Worm (Caenorhabditis elegans) whole organism, young adult: ENCODE data around the gene enol-1.
A peak's percentile ranks its signal among the peaks of the same experiment; 100 is the strongest.

Source experiments
- B0019.2 ChIP-seq: fragments of 200-800 bp; sonication (Bioruptor generic); conservative IDR thresholded peaks from 2 replicates; pipeline ENCODE4 v1.3.6; 2022; ENCODE audit warnings: missing genetic modification reagents, missing genetic modification characterization, missing compliant biosample characterization
- B0035.1 ChIP-seq: sonication (generic microtip); optimal IDR thresholded peaks from 2 replicates; lab custom pipeline; 2016; ENCODE audit warnings: missing genetic modification characterization, mild to moderate bottlenecking, missing compliant biosample characterization, missing genotype, missing genetic modification reagents
- C17E4.6 ChIP-seq: fragments of 200-800 bp; sonication (Bioruptor generic); IDR thresholded peaks from 2 replicates; pipeline ENCODE4 v1.3.6; 2022; ENCODE audit warnings: missing genetic modification reagents, missing genetic modification characterization, missing compliant biosample characterization
- D2030.7 ChIP-seq: fragments of 200-800 bp; sonication (Bioruptor generic); IDR thresholded peaks from 2 replicates; pipeline ENCODE4 v1.3.6; 2022; ENCODE audit warnings: missing genetic modification reagents, missing genetic modification characterization, missing compliant biosample characterization
- F10E7.11 ChIP-seq: sonication (generic microtip); optimal IDR thresholded peaks from 2 replicates; lab custom pipeline; 2017; ENCODE audit warnings: mild to moderate bottlenecking, missing genetic modification characterization, moderate library complexity, missing compliant biosample characterization
- F23B12.7 ChIP-seq: sonication (generic microtip); optimal IDR thresholded peaks from 2 replicates; lab custom pipeline; 2017; ENCODE audit warnings: missing genetic modification characterization, mild to moderate bottlenecking, missing compliant biosample characterization, antibody characterized with exemption, moderate library complexity; ENCODE audit not compliant: insufficient read depth
- F33H1.4 ChIP-seq: fragments of 200-800 bp; sonication (Bioruptor generic); IDR thresholded peaks from 2 replicates; pipeline ENCODE4 v1.3.6; 2022; ENCODE audit warnings: missing genetic modification reagents, missing genetic modification characterization, missing compliant biosample characterization
- F37B4.10 ChIP-seq: fragments of 200-800 bp; sonication (Bioruptor generic); IDR thresholded peaks from 2 replicates; pipeline ENCODE4 v1.3.6; 2022; ENCODE audit warnings: missing genetic modification characterization, missing compliant biosample characterization
- F39B2.1 ChIP-seq: fragments of 200-800 bp; sonication (Bioruptor generic); IDR thresholded peaks from 2 replicates; pipeline ENCODE4 v1.3.6; 2022; ENCODE audit warnings: missing genetic modification reagents, missing genetic modification characterization, missing compliant biosample characterization
- F49E8.2 ChIP-seq: sonication (generic microtip); optimal IDR thresholded peaks from 3 replicates; lab custom pipeline; 2017; ENCODE audit warnings: missing genetic modification characterization, mild to moderate bottlenecking, missing compliant biosample characterization, antibody characterized with exemption, moderate library complexity; ENCODE audit not compliant: insufficient read depth
- F52B5.7 ChIP-seq: sonication (generic microtip); optimal IDR thresholded peaks from 2 replicates; lab custom pipeline; 2016; ENCODE audit warnings: mild to moderate bottlenecking, missing genetic modification characterization, missing compliant biosample characterization
- T07F8.4 ChIP-seq: sonication (generic microtip); optimal IDR thresholded peaks from 2 replicates; lab custom pipeline; 2016; ENCODE audit warnings: mild to moderate bottlenecking, missing genetic modification characterization, moderate library complexity, missing compliant biosample characterization
- Y56A3A.18 ChIP-seq: fragments of 200-800 bp; sonication (Bioruptor generic); IDR thresholded peaks from 2 replicates; pipeline ENCODE4 v1.3.6; 2022; ENCODE audit warnings: missing genetic modification reagents, missing genetic modification characterization, missing compliant biosample characterization
- Y79H2A.3 ChIP-seq: fragments of 200-800 bp; sonication (Bioruptor generic); conservative IDR thresholded peaks from 2 replicates; pipeline ENCODE4 v1.3.6; 2022; ENCODE audit warnings: missing genetic modification reagents, missing genetic modification characterization, missing compliant biosample characterization
- Y95B8A.8 ChIP-seq: fragments of 200-800 bp; sonication (Bioruptor generic); IDR thresholded peaks from 2 replicates; pipeline ENCODE4 v1.3.6; 2022; ENCODE audit warnings: missing genetic modification reagents, missing genetic modification characterization, missing compliant biosample characterization
- athp-1 ChIP-seq: sonication (generic microtip); optimal IDR thresholded peaks from 2 replicates; lab custom pipeline; 2017; ENCODE audit warnings: mild to moderate bottlenecking, missing genetic modification characterization, missing compliant biosample characterization
- attf-6 ChIP-seq: fragments of 200-800 bp; sonication (Bioruptor generic); IDR thresholded peaks from 2 replicates; pipeline ENCODE4 v1.3.6; 2022; ENCODE audit warnings: missing genetic modification reagents, missing genetic modification characterization, missing compliant biosample characterization
- bed-1 ChIP-seq: fragments of 200-800 bp; sonication (Bioruptor generic); IDR thresholded peaks from 2 replicates; pipeline ENCODE4 v1.3.6; 2022; ENCODE audit warnings: missing genetic modification reagents, missing genetic modification characterization, missing compliant biosample characterization
- cebp-1 ChIP-seq, 2 experiments: fragments of 200-800 bp in 1 of 2; sonication (Bioruptor generic) in 1 of 2; sonication (generic microtip) in 1 of 2; IDR thresholded peaks in 1 of 2; optimal IDR thresholded peaks in 1 of 2; 2 replicates each; pipeline versions ENCODE4 v1.3.6 to Lab custom; 2017 to 2022; ENCODE audit warnings: missing compliant biosample characterization in 2 of 2, missing genetic modification characterization in 2 of 2, mild to moderate bottlenecking in 1 of 2, missing genetic modification reagents in 1 of 2, moderate library complexity in 1 of 2
- ceh-100 ChIP-seq: fragments of 200-800 bp; sonication (Bioruptor generic); IDR thresholded peaks from 2 replicates; pipeline ENCODE4 v1.3.6; 2022; ENCODE audit warnings: missing genetic modification reagents, missing genetic modification characterization, missing compliant biosample characterization
- ceh-40 ChIP-seq: fragments of 200-800 bp; sonication (Bioruptor generic); IDR thresholded peaks from 2 replicates; pipeline ENCODE4 v1.3.6; 2022; ENCODE audit warnings: missing genetic modification characterization, missing compliant biosample characterization
- ceh-91 ChIP-seq: fragments of 200-800 bp; sonication (Bioruptor generic); IDR thresholded peaks from 2 replicates; pipeline ENCODE4 v1.3.6; 2022; ENCODE audit warnings: missing genetic modification reagents, missing genetic modification characterization, missing compliant biosample characterization
- dox-1 ChIP-seq: fragments of 200-800 bp; sonication (Bioruptor generic); IDR thresholded peaks from 2 replicates; pipeline ENCODE4 v1.3.6; 2022; ENCODE audit warnings: missing genetic modification reagents, missing genetic modification characterization, missing compliant biosample characterization
- dpff-1 ChIP-seq: sonication (generic microtip); optimal IDR thresholded peaks from 2 replicates; lab custom pipeline; 2017; ENCODE audit warnings: mild to moderate bottlenecking, missing genetic modification characterization, missing compliant biosample characterization
- dpl-1 ChIP-seq: fragments of 150-350 bp; optimal IDR thresholded peaks from 2 replicates; lab custom pipeline; 2014; ENCODE audit warnings: missing biosample characterization, missing genetic modification reagents, missing genetic modification characterization
- ets-4 ChIP-seq: fragments of 200-800 bp; sonication (Bioruptor generic); optimal IDR thresholded peaks from 2 replicates; lab custom pipeline; 2018; ENCODE audit warnings: mild to moderate bottlenecking, missing genetic modification characterization, missing compliant biosample characterization
- fkh-3 ChIP-seq: sonication (generic microtip); optimal IDR thresholded peaks from 2 replicates; lab custom pipeline; 2016; ENCODE audit warnings: mild to moderate bottlenecking, missing genetic modification characterization, missing compliant biosample characterization
- hrde-1 ChIP-seq: sonication (generic microtip); optimal IDR thresholded peaks from 2 replicates; lab custom pipeline; 2016; ENCODE audit warnings: missing genetic modification characterization, mild to moderate bottlenecking, missing compliant biosample characterization, moderate library complexity, missing genotype, missing genetic modification reagents, borderline replicate concordance
- let-607 ChIP-seq, 2 experiments: fragments of 200-800 bp in 1 of 2; sonication (Bioruptor generic) in 1 of 2; sonication (generic microtip) in 1 of 2; optimal IDR thresholded peaks; 2 replicates each; lab custom pipeline; 2016 to 2018; ENCODE audit warnings: mild to moderate bottlenecking in 2 of 2, missing compliant biosample characterization in 2 of 2, missing genetic modification characterization in 2 of 2, moderate library complexity in 2 of 2, missing genotype in 1 of 2
- lin-54 ChIP-seq: fragments of 200-800 bp; sonication (Bioruptor generic); optimal IDR thresholded peaks from 2 replicates; lab custom pipeline; 2018; ENCODE audit warnings: mild to moderate bottlenecking, missing genetic modification characterization, missing compliant biosample characterization
- lir-1 ChIP-seq: fragments of 200-800 bp; sonication (Bioruptor generic); conservative IDR thresholded peaks from 2 replicates; pipeline ENCODE4 v1.3.6; 2022; ENCODE audit warnings: missing genetic modification reagents, missing genetic modification characterization, missing compliant biosample characterization
- madf-10 ChIP-seq: sonication (generic microtip); optimal IDR thresholded peaks from 2 replicates; lab custom pipeline; 2016; ENCODE audit warnings: mild to moderate bottlenecking, missing genetic modification characterization, missing compliant biosample characterization
- madf-6 ChIP-seq: fragments of 200-800 bp; sonication (Bioruptor generic); IDR thresholded peaks from 2 replicates; pipeline ENCODE4 v1.3.6; 2022; ENCODE audit warnings: missing genetic modification reagents, missing genetic modification characterization, missing compliant biosample characterization
- madf-8 ChIP-seq: fragments of 200-800 bp; sonication (Bioruptor generic); conservative IDR thresholded peaks from 2 replicates; pipeline ENCODE4 v1.3.6; 2022; ENCODE audit warnings: missing genetic modification reagents, missing genetic modification characterization, missing compliant biosample characterization
- mcd-1 ChIP-seq: fragments of 200-800 bp; sonication (Bioruptor generic); IDR thresholded peaks from 2 replicates; pipeline ENCODE4 v1.3.6; 2022; ENCODE audit warnings: missing genetic modification reagents, missing genetic modification characterization, missing compliant biosample characterization
- nfyb-1 ChIP-seq: fragments of 200-800 bp; sonication (Bioruptor generic); IDR thresholded peaks from 2 replicates; pipeline ENCODE4 v1.3.6; 2022; ENCODE audit warnings: missing genetic modification reagents, missing genetic modification characterization, missing compliant biosample characterization
- nhr-80 ChIP-seq: sonication (generic microtip); optimal IDR thresholded peaks from 2 replicates; lab custom pipeline; 2016; ENCODE audit warnings: missing genetic modification characterization, missing compliant biosample characterization
- rpc-1 ChIP-seq, 2 experiments: fragments of 150-350 bp in 1 of 2; sonication (generic microtip) in 1 of 2; optimal IDR thresholded peaks; 2 replicates each; lab custom pipeline; 2014 to 2018; ENCODE audit warnings: missing biosample characterization in 1 of 2, missing genetic modification characterization in 1 of 2, missing genetic modification reagents in 1 of 2, missing genotype in 1 of 2
- snpc-1.3 ChIP-seq: sonication (generic microtip); optimal IDR thresholded peaks from 2 replicates; lab custom pipeline; 2017; ENCODE audit warnings: missing genetic modification characterization, mild to moderate bottlenecking, missing compliant biosample characterization, antibody characterized with exemption, moderate library complexity, missing genotype, missing genetic modification reagents; ENCODE audit not compliant: insufficient read depth
- tbp1 ChIP-seq: fragments of 200-800 bp; sonication (Bioruptor generic); optimal IDR thresholded peaks from 2 replicates; lab custom pipeline; 2018; ENCODE audit warnings: mild to moderate bottlenecking, missing genetic modification characterization, missing compliant biosample characterization
- tbx-9 ChIP-seq: sonication (generic microtip); optimal IDR thresholded peaks from 2 replicates; lab custom pipeline; 2016; ENCODE audit warnings: borderline replicate concordance, missing genetic modification characterization, inconsistent platforms, missing compliant biosample characterization
- zfh-2 ChIP-seq: fragments of 200-800 bp; sonication (Bioruptor generic); conservative IDR thresholded peaks from 2 replicates; pipeline ENCODE4 v1.3.6; 2022; ENCODE audit warnings: missing genetic modification reagents, missing genetic modification characterization, missing compliant biosample characterization
- zim-3 ChIP-seq: sonication (generic microtip); optimal IDR thresholded peaks from 2 replicates; lab custom pipeline; 2017; ENCODE audit warnings: mild to moderate bottlenecking, missing genetic modification characterization, moderate library complexity, missing compliant biosample characterization
- ztf-18 ChIP-seq: sonication (generic microtip); optimal IDR thresholded peaks from 2 replicates; lab custom pipeline; 2016; ENCODE audit warnings: missing genotype, mild to moderate bottlenecking, missing genetic modification characterization, missing compliant biosample characterization
- ztf-6 ChIP-seq: fragments of 200-800 bp; sonication (Bioruptor generic); IDR thresholded peaks from 2 replicates; pipeline ENCODE4 v1.3.6; 2022; ENCODE audit warnings: missing genetic modification reagents, missing genetic modification characterization, missing compliant biosample characterization

enol-1 gene

ce11 chrII:8938907-8939622, 8.3 kb downstream of the enol-1 start (continued):
- TF ChIP-seq mcd-1 (no peak), tbx-9 (tag; lab: Kevin White, UChicago) (no peak), F39B2.1 (GFP tag; lab: Robert Waterston, UW) (no peak), dpl-1 (GFP tag; lab: Kevin White, UChicago) (no peak), F23B12.7 (tag; lab: Kevin White, UChicago) (no peak), F37B4.10 (GFP tag; lab: Robert Waterston, UW) (no peak), rpc-1 (optimal IDR thresholded peaks at IDR 0.05; lab: Kevin White, UChicago) (no peak), rpc-1 (tag; optimal IDR thresholded peaks at IDR 0.05; lab: Kevin White, UChicago) (no peak), ceh-100 (GFP tag; lab: Robert Waterston, UW) (0 out of 2 replicates have a peak, but pooled peaks have one; percentile 30), snpc-1.3 (tag; lab: Kevin White, UChicago) (peak; percentile 20), zfh-2 (GFP tag; lab: Robert Waterston, UW) (no peak), lir-1 (GFP tag; lab: Robert Waterston, UW) (no peak), Y79H2A.3 (GFP tag; lab: Robert Waterston, UW) (peak; percentile 67; the same call in 1 of the 2 replicates), D2030.7 (GFP tag; lab: Robert Waterston, UW) (peak; percentile 34; the same call in 1 of the 2 replicates), zim-3 (tag; lab: Kevin White, UChicago) (no peak), bed-1 (GFP tag; lab: Robert Waterston, UW) (no peak), F10E7.11 (peak; percentile 6), madf-6 (GFP tag; lab: Robert Waterston, UW) (peak; percentile 62), F52B5.7 (tag; lab: Kevin White, UChicago) (peak; percentile 50), ztf-18 (tag; lab: Kevin White, UChicago) (no peak), tbp1 (GFP tag; lab: Kevin White, UChicago) (peak; percentile 30), lin-54 (GFP tag; lab: Kevin White, UChicago) (peak; percentile 9), cebp-1 (GFP tag; IDR thresholded peaks at IDR 0.05; lab: Robert Waterston, UW) (no peak), cebp-1 (tag; optimal IDR thresholded peaks at IDR 0.05; lab: Kevin White, UChicago) (peak; percentile 31), hrde-1 (tag; lab: Kevin White, UChicago) (peak; percentile 84), F33H1.4 (GFP tag; lab: Robert Waterston, UW) (no peak; the same call in 1 of the 2 replicates), nhr-80 (tag; lab: Kevin White, UChicago) (no peak), dpff-1 (tag; lab: Kevin White, UChicago) (peak; percentile 43), madf-10 (tag; lab: Kevin White, UChicago) (no peak), B0035.1 (tag; lab: Kevin White, UChicago) (no peak), ets-4 (GFP tag; lab: Kevin White, UChicago) (no peak), ceh-91 (no peak), Y56A3A.18 (GFP tag; lab: Robert Waterston, UW) (peak; percentile 68; the same call in 1 of the 2 replicates), T07F8.4 (tag; lab: Kevin White, UChicago) (no peak), F49E8.2 (peak; percentile 54), dox-1 (GFP tag; lab: Robert Waterston, UW) (no peak), C17E4.6 (GFP tag; lab: Robert Waterston, UW) (0 out of 2 replicates have a peak, but pooled peaks have one; percentile 9), Y95B8A.8 (GFP tag; lab: Robert Waterston, UW) (peak; percentile 80), ztf-6 (GFP tag; lab: Robert Waterston, UW) (no peak), fkh-3 (no peak), B0019.2 (GFP tag; lab: Robert Waterston, UW) (no peak), athp-1 (peak; percentile 69), madf-8 (GFP tag; lab: Robert Waterston, UW) (no peak), attf-6 (GFP tag; lab: Robert Waterston, UW) (0 out of 2 replicates have a peak, but pooled peaks have one; percentile 17), nfyb-1 (peak; percentile 62; the same call in 1 of the 2 replicates), let-607 (tag; optimal IDR thresholded peaks at IDR 0.05; lab: Kevin White, UChicago) (no peak), ceh-40 (GFP tag; lab: Robert Waterston, UW) (no peak)
